Worm (Caenorhabditis elegans) whole organism, L1 larva: ENCODE data around the gene nep-1.

Experiments
- ceh-82 ChIP-seq, 3 experiments: fragments of 150-350 bp in 1 of 3; sonication (generic microtip) in 2 of 3; optimal IDR thresholded peaks; 2 replicates each; lab custom pipeline; 2014 to 2017; ENCODE audit warnings: missing biosample characterization in 3 of 3, missing genetic modification characterization in 3 of 3
- nhr-237 ChIP-seq: fragments of 150-350 bp; optimal IDR thresholded peaks from 2 replicates; lab custom pipeline; 2014; ENCODE audit warnings: missing biosample characterization, missing genetic modification characterization
- unc-130 ChIP-seq: fragments of 150-350 bp; optimal IDR thresholded peaks from 2 replicates; lab custom pipeline; 2017; ENCODE audit warnings: missing biosample characterization, missing genetic modification characterization, inconsistent platforms
- zag-1 ChIP-seq: fragments of 150-350 bp; optimal IDR thresholded peaks from 2 replicates; lab custom pipeline; 2014; ENCODE audit warnings: missing biosample characterization, missing genetic modification characterization

DNA sequence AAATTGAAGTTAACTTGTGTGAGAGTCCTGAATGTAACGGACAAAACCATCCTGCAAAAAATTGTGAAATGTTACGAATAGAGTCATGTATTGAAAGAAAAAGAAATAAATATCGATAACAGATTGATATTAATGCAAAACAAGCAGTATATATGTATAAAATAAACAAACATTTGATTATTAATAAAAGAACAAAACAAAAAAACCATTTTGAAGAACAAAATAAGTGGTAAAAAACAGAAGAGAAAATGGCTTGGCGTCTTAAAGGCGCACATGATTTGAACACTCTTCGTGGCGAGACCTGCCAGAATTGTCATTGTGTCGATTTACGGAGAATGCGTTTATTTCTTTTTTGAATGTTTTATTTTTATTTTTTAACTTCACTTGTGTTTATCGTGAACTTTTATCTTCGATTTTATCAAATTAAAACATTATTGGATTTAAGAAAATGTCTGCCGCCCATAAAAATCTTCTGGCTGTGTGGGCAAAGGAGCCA, 4.3 kb downstream of the nep-1 start, which contains the start of the genes rad-23 and rpn-12:
- TF ChIP-seq unc-130 (tag; lab: Kevin White, UChicago) (peak; percentile 60), ceh-82 (tag; optimal IDR thresholded peaks at IDR 0.05; lab: Kevin White, UChicago) (peak in 2 of 3 experiments; percentile 31 to 53), zag-1 (tag; lab: Kevin White, UChicago) (no peak), nhr-237 (tag; lab: Kevin White, UChicago) (no peak)
